Worm (Caenorhabditis elegans) whole organism, early embryonic: Measurements from ENCODE around the gene H10D18.5.

Experiments used
- B0310.2 ChIP-seq: sonication (generic microtip); optimal IDR thresholded peaks from 2 replicates; lab custom pipeline; 2016; ENCODE audit warnings: mild to moderate bottlenecking, missing genetic modification characterization, missing compliant biosample characterization
- aly-1 ChIP-seq: sonication (generic microtip); optimal IDR thresholded peaks from 2 replicates; lab custom pipeline; 2016; ENCODE audit warnings: missing genetic modification characterization, missing compliant biosample characterization
- ama-1 ChIP-seq: fragments of 150-350 bp; optimal IDR thresholded peaks from 2 replicates; lab custom pipeline; 2014
- ceh-13 ChIP-seq: fragments of 200-800 bp; sonication (Bioruptor generic); optimal IDR thresholded peaks from 2 replicates; lab custom pipeline; 2018; ENCODE audit warnings: mild to moderate bottlenecking, missing genetic modification characterization, missing compliant biosample characterization
- ets-7 ChIP-seq: sonication (generic microtip); optimal IDR thresholded peaks from 2 replicates; lab custom pipeline; 2016; ENCODE audit warnings: missing genotype, missing genetic modification characterization, missing compliant biosample characterization
- flt-1 ChIP-seq: fragments of 200-800 bp; sonication (Bioruptor generic); IDR thresholded peaks from 2 replicates; pipeline ENCODE4 v1.3.6; 2022; ENCODE audit warnings: missing genetic modification characterization, missing compliant biosample characterization
- hmbx-1 ChIP-seq: sonication (generic microtip); optimal IDR thresholded peaks from 2 replicates; lab custom pipeline; 2016; ENCODE audit warnings: mild to moderate bottlenecking, missing genetic modification characterization, missing compliant biosample characterization
- hmg-4 ChIP-seq: fragments of 200-800 bp; sonication (Bioruptor generic); optimal IDR thresholded peaks from 2 replicates; lab custom pipeline; 2018; ENCODE audit warnings: mild to moderate bottlenecking, missing genetic modification characterization, missing compliant biosample characterization
- hnd-1 ChIP-seq: sonication (generic microtip); optimal IDR thresholded peaks from 2 replicates; lab custom pipeline; 2016; ENCODE audit warnings: missing genetic modification characterization, missing compliant biosample characterization
- pes-1 ChIP-seq: fragments of 200-800 bp; sonication (Bioruptor generic); IDR thresholded peaks from 2 replicates; pipeline ENCODE4 v1.3.6; 2022; ENCODE audit warnings: missing genetic modification reagents, missing genetic modification characterization, missing compliant biosample characterization
- scrt-1 ChIP-seq: fragments of 200-800 bp; sonication (Bioruptor generic); IDR thresholded peaks from 2 replicates; pipeline ENCODE4 v1.3.6; 2022; ENCODE audit warnings: missing genetic modification characterization, missing compliant biosample characterization
- sea-1 ChIP-seq: fragments of 200-800 bp; sonication (Bioruptor generic); conservative IDR thresholded peaks from 2 replicates; pipeline ENCODE4 v1.3.6; 2022; ENCODE audit warnings: missing genetic modification characterization, missing compliant biosample characterization
- tbx-37 ChIP-seq: fragments of 200-800 bp; sonication (Bioruptor generic); conservative IDR thresholded peaks from 2 replicates; pipeline ENCODE4 v1.3.6; 2022; ENCODE audit warnings: missing genetic modification reagents, missing genetic modification characterization, missing compliant biosample characterization

DNA sequence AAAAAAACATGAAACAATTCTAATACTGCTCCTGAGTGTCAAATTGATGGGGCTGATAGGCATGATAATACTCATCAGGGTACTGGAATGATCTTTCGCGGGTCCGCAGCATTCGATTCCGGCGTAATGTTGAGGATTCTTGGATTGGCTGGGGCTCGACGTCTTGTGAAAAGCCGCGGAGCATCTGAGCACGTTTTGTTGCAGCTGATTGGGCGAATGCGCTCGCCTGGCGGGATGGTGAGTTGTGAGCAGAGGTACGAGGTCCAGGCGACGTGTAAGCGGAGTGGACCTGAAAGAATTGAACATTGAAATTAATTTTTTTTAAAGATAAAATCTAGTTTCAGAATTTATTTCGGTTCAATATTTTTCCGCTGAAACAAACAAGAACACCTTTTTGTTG, 17.5 kb downstream of the H10D18.5 start:
- TF ChIP-seq ama-1 (lab: Kevin White, UChicago) (no peak), sea-1 (GFP tag; lab: Robert Waterston, UW) (no peak), aly-1 (tag; lab: Kevin White, UChicago) (no peak), flt-1 (no peak), B0310.2 (tag; lab: Kevin White, UChicago) (no peak), pes-1 (GFP tag; lab: Robert Waterston, UW) (no peak), hnd-1 (no peak), hmg-4 (GFP tag; lab: Kevin White, UChicago) (no peak), ceh-13 (GFP tag; lab: Kevin White, UChicago) (no peak), scrt-1 (GFP tag; lab: Robert Waterston, UW) (no peak), ets-7 (tag; lab: Kevin White, UChicago) (no peak), hmbx-1 (no peak), tbx-37 (GFP tag; lab: Robert Waterston, UW) (no peak)
